Worm (Caenorhabditis elegans): ENCODE data around the gene F08F8.10.

F08F8.10 gene

ce11 chrIII:7374681-7375271 is 17.6 kb upstream of the F08F8.10 start, which contains the start of gene mml-1 (continued):
- TF ChIP-seq efl-1 (optimal IDR thresholded peaks at IDR 0.05) = peak in 1 of 2 experiments; percentile 21
- TF ChIP-seq efl-1 (GFP tag; optimal IDR thresholded peaks at IDR 0.05 in 1 of 2) = peak; percentile 7 to 89
- no peak for TF ChIP-seq nhr-19 (GFP tag; conservative IDR thresholded peaks at IDR 0.05)
- TF ChIP-seq mdl-1 (tag; optimal IDR thresholded peaks at IDR 0.05) = peak in 1 of 2 experiments; percentile 21
- TF ChIP-seq nhr-28 (tag; optimal IDR thresholded peaks at IDR 0.05) = no peak
- no peak for TF ChIP-seq pqm-1 (tag; optimal IDR thresholded peaks at IDR 0.05)
- TF ChIP-seq nhr-11 (tag; optimal IDR thresholded peaks at IDR 0.05) = no peak
- no peak for TF ChIP-seq nhr-12 (tag; optimal IDR thresholded peaks at IDR 0.05)
- peak; percentile 39 for TF ChIP-seq nhr-71 (tag; optimal IDR thresholded peaks at IDR 0.05)
- no peak for TF ChIP-seq nhr-47 (tag; optimal IDR thresholded peaks at IDR 0.05)
- peak; percentile 13 to 36 for TF ChIP-seq lsy-2 (tag; optimal IDR thresholded peaks at IDR 0.05)
- no peak for TF ChIP-seq nhr-84 (tag; optimal IDR thresholded peaks at IDR 0.05)
- no peak for TF ChIP-seq sox-4 (tag; optimal IDR thresholded peaks at IDR 0.05)

ce11 chrIII:7373802-7374435 is 16.7 kb upstream of the F08F8.10 start:
- TF ChIP-seq zip-4 (GFP tag; optimal IDR thresholded peaks at IDR 0.05) = no peak
- no peak for TF ChIP-seq efl-1 (optimal IDR thresholded peaks at IDR 0.05)
- peak in 1 of 2 experiments; percentile 78 for TF ChIP-seq efl-1 (GFP tag; optimal IDR thresholded peaks at IDR 0.05 in 1 of 2)
- TF ChIP-seq nhr-20 (tag; optimal IDR thresholded peaks at IDR 0.05) = no peak

- TF ChIP-seq nhr-20 (tag; optimal IDR thresholded peaks at IDR 0.05) (no peak), pax-3 (tag; optimal IDR thresholded peaks at IDR 0.05) (no peak), ceh-88 (GFP tag; IDR thresholded peaks at IDR 0.05) (no peak), snu-23 (GFP tag; optimal IDR thresholded peaks at IDR 0.05) (no peak), nhr-71 (tag; optimal IDR thresholded peaks at IDR 0.05) (no peak), vab-15 (tag; optimal IDR thresholded peaks at IDR 0.05) (no peak), hlh-4 (tag; optimal IDR thresholded peaks at IDR 0.05) (no peak), nhr-77 (tag; optimal IDR thresholded peaks at IDR 0.05) (no peak), nhr-47 (tag; optimal IDR thresholded peaks at IDR 0.05) (no peak), unc-62 (GFP tag; optimal IDR thresholded peaks at IDR 0.05) (no peak), C04F5.9 (tag; optimal IDR thresholded peaks at IDR 0.05) (no peak), hpl-2 (GFP tag; optimal IDR thresholded peaks at IDR 0.05) (no peak), nhr-84 (tag; optimal IDR thresholded peaks at IDR 0.05) (no peak), xbp-1 (tag; optimal IDR thresholded peaks at IDR 0.05) (no peak), sup-37 (GFP tag; optimal IDR thresholded peaks at IDR 0.05) (no peak), fos-1 (tag; optimal IDR thresholded peaks at IDR 0.05) (no peak), nhr-12 (tag; optimal IDR thresholded peaks at IDR 0.05) (no peak), mef-2 (tag; optimal IDR thresholded peaks at IDR 0.05) (no peak), lsy-2 (tag; optimal IDR thresholded peaks at IDR 0.05) (no peak)
Observed at ce11 chrIII:7370569-7370968, 13.4 kb upstream of the F08F8.10 start.

ce11 chrIII:7369394-7370024 is 12.3 kb upstream of the F08F8.10 start:
- no peak for TF ChIP-seq nhr-28 (tag; optimal IDR thresholded peaks at IDR 0.05)
- TF ChIP-seq nhr-85 (tag) = no peak
- TF ChIP-seq skn-1 (tag; optimal IDR thresholded peaks at IDR 0.05) = no peak
- no peak for TF ChIP-seq ztf-4 (tag; optimal IDR thresholded peaks at IDR 0.05)
- no peak for TF ChIP-seq mef-2 (tag; optimal IDR thresholded peaks at IDR 0.05)
- TF ChIP-seq ceh-82 (tag; optimal IDR thresholded peaks at IDR 0.05) = no peak
- TF ChIP-seq C34B4.2 (tag; optimal IDR thresholded peaks at IDR 0.05) = no peak
- TF ChIP-seq ets-5 (GFP tag; IDR thresholded peaks at IDR 0.05) = no peak
- TF ChIP-seq ama-1 (optimal IDR thresholded peaks at IDR 0.05) = no peak
- no peak for TF ChIP-seq mep-1 (tag; optimal IDR thresholded peaks at IDR 0.05)
- no peak for TF ChIP-seq dsc-1 (tag; optimal IDR thresholded peaks at IDR 0.05)
- TF ChIP-seq lin-35 (GFP tag; optimal IDR thresholded peaks at IDR 0.05) = peak in 1 of 2 experiments; percentile 16
- no peak for TF ChIP-seq nhr-11 (tag; optimal IDR thresholded peaks at IDR 0.05)
- no peak for TF ChIP-seq snu-23 (GFP tag; optimal IDR thresholded peaks at IDR 0.05)
- TF ChIP-seq nhr-90 (tag; optimal IDR thresholded peaks at IDR 0.05; ENCODE audit: poor library complexity) = peak; percentile 53
- no peak for TF ChIP-seq jun-1 (tag; optimal IDR thresholded peaks at IDR 0.05)
- TF ChIP-seq grh-1 (GFP tag; IDR thresholded peaks at IDR 0.05) = no peak
- no peak for TF ChIP-seq nhr-20 (tag; optimal IDR thresholded peaks at IDR 0.05)
- no peak for TF ChIP-seq unc-86 (tag; optimal IDR thresholded peaks at IDR 0.05)
- no peak for TF ChIP-seq pax-3 (tag; optimal IDR thresholded peaks at IDR 0.05)
- no peak for TF ChIP-seq rnt-1 (tag; optimal IDR thresholded peaks at IDR 0.05)
- TF ChIP-seq efl-3 (GFP tag; optimal IDR thresholded peaks at IDR 0.05) = no peak
- TF ChIP-seq sup-37 (GFP tag; optimal IDR thresholded peaks at IDR 0.05) = no peak
- no peak for TF ChIP-seq F16B12.6 (tag; optimal IDR thresholded peaks at IDR 0.05)
- TF ChIP-seq egl-27 (tag; optimal IDR thresholded peaks at IDR 0.05) = no peak
